Fruit fly (Drosophila melanogaster): ENCODE measurements around the gene Ir68a.
A peak's percentile ranks its signal among the peaks of the same experiment; 100 is the strongest.

The Ir68a gene

dm6 chr3L:11248303-11248702, 12.3 kb upstream of the Ir68a start (continued):
- no peak for TF ChIP-seq CG34376 (GFP tag; optimal IDR thresholded peaks at IDR 0.05)
- no peak for TF ChIP-seq Adf1 (GFP tag; IDR thresholded peaks at IDR 0.05)
- TF ChIP-seq CG11398 (GFP tag; optimal IDR thresholded peaks at IDR 0.05) = no peak
- TF ChIP-seq Fer1 (GFP tag; optimal IDR thresholded peaks at IDR 0.05) = peak; percentile 20
- no peak for TF ChIP-seq Bdp1 (GFP tag; optimal IDR thresholded peaks at IDR 0.05)
- TF ChIP-seq gem (tag; optimal IDR thresholded peaks at IDR 0.05) = no peak
- TF ChIP-seq CG4360 (GFP tag; IDR thresholded peaks at IDR 0.05) = no peak
- TF ChIP-seq CG18262 (tag; optimal IDR thresholded peaks at IDR 0.05) = no peak
- TF ChIP-seq grn (GFP tag; optimal IDR thresholded peaks at IDR 0.05) = no peak
- TF ChIP-seq CG1024 (GFP tag; IDR thresholded peaks at IDR 0.05) = no peak
- TF ChIP-seq NC2β (GFP tag; optimal IDR thresholded peaks at IDR 0.05) = no peak
- no peak for TF ChIP-seq CG16813 (GFP tag; IDR thresholded peaks at IDR 0.05; ENCODE audit: partially characterized antibody)
- TF ChIP-seq salm (tag; optimal IDR thresholded peaks at IDR 0.05) = no peak
- TF ChIP-seq tup (GFP tag; optimal IDR thresholded peaks at IDR 0.05) = no peak
- TF ChIP-seq CG34224 (GFP tag; IDR thresholded peaks at IDR 0.05; ENCODE audit: partially characterized antibody) = no peak
- TF ChIP-seq shn (GFP tag; optimal IDR thresholded peaks at IDR 0.05) = no peak
- TF ChIP-seq fru (optimal IDR thresholded peaks at IDR 0.05) = no peak
- TF ChIP-seq scrt (GFP tag; optimal IDR thresholded peaks at IDR 0.05) = peak; percentile 30
- no peak for TF ChIP-seq CG8765 (GFP tag; IDR thresholded peaks at IDR 0.05)
- TF ChIP-seq CG17802 (tag; optimal IDR thresholded peaks at IDR 0.05) = no peak
- no peak for TF ChIP-seq Hey (tag; optimal IDR thresholded peaks at IDR 0.05)
- TF ChIP-seq ac (GFP tag; optimal IDR thresholded peaks at IDR 0.05) = no peak
- no peak for TF ChIP-seq Sox100B (GFP tag; optimal IDR thresholded peaks at IDR 0.05)
- no peak for TF ChIP-seq CG14050 (GFP tag; IDR thresholded peaks at IDR 0.05)
- TF ChIP-seq CG10565 (GFP tag; optimal IDR thresholded peaks at IDR 0.05) = no peak
- TF ChIP-seq hbn (GFP tag; IDR thresholded peaks at IDR 0.05; ENCODE audit: partially characterized antibody) = no peak
- TF ChIP-seq wor (GFP tag; IDR thresholded peaks at IDR 0.05) = no peak
- no peak for TF ChIP-seq Hr78 (GFP tag; optimal IDR thresholded peaks at IDR 0.05)
- TF ChIP-seq CG7372 (GFP tag; IDR thresholded peaks at IDR 0.05) = no peak
- TF ChIP-seq D19A (tag; optimal IDR thresholded peaks at IDR 0.05) = peak; percentile 35
- TF ChIP-seq lmd (GFP tag; IDR thresholded peaks at IDR 0.05) = no peak
- TF ChIP-seq CG7357 (GFP tag; IDR thresholded peaks at IDR 0.05) = no peak
- no peak for TF ChIP-seq CG14667 (GFP tag; IDR thresholded peaks at IDR 0.05)
- no peak for TF ChIP-seq Ets97D (GFP tag; optimal IDR thresholded peaks at IDR 0.05)
- no peak for TF ChIP-seq CG12769 (tag; optimal IDR thresholded peaks at IDR 0.05)
- peak; percentile 10 for TF ChIP-seq NfI (GFP tag; optimal IDR thresholded peaks at IDR 0.05)
- TF ChIP-seq ase (GFP tag; IDR thresholded peaks at IDR 0.05) = no peak
- no peak for TF ChIP-seq ro (GFP tag; IDR thresholded peaks at IDR 0.05)
- no peak for TF ChIP-seq Lim3 (GFP tag; IDR thresholded peaks at IDR 0.05)
- no peak for TF ChIP-seq ftz-f1 (GFP tag; optimal IDR thresholded peaks at IDR 0.05)
- no peak for TF ChIP-seq CG6272 (GFP tag; IDR thresholded peaks at IDR 0.05)
- TF ChIP-seq CG9817 (tag; optimal IDR thresholded peaks at IDR 0.05) = no peak
- no peak for TF ChIP-seq jing (GFP tag; optimal IDR thresholded peaks at IDR 0.05)
- TF ChIP-seq NFAT (GFP tag; IDR thresholded peaks at IDR 0.05) = no peak
- no peak for TF ChIP-seq GATAe (GFP tag; conservative IDR thresholded peaks at IDR 0.05)
- no peak for TF ChIP-seq sens (GFP tag)
- TF ChIP-seq HLH54F (GFP tag; optimal IDR thresholded peaks at IDR 0.05) = no peak
- no peak for TF ChIP-seq Usf (GFP tag; optimal IDR thresholded peaks at IDR 0.05)
- TF ChIP-seq CG31441 (GFP tag; IDR thresholded peaks at IDR 0.05) = no peak
- no peak for TF ChIP-seq cad (GFP tag; optimal IDR thresholded peaks at IDR 0.05)
- TF ChIP-seq ranshi (GFP tag; IDR thresholded peaks at IDR 0.05) = no peak
- no peak for TF ChIP-seq Doc2 (GFP tag; IDR thresholded peaks at IDR 0.05)
- no peak for TF ChIP-seq tio (GFP tag; optimal IDR thresholded peaks at IDR 0.05)
- TF ChIP-seq CG12071 (GFP tag; optimal IDR thresholded peaks at IDR 0.05) = no peak

Data from whole organism, embryonic.